Fruit fly (Drosophila melanogaster) whole organism, prepupa: ENCODE measurements around the gene CG7126.

Experiments used
- Blimp-1 ChIP-seq: fragments of 200-800 bp; sonication (Bioruptor generic); optimal IDR thresholded peaks from 3 replicates; lab custom pipeline; 2017; ENCODE audit warnings: missing biosample characterization, missing genetic modification characterization, mild to moderate bottlenecking, moderate library complexity, missing genetic modification reagents
- CG15336 ChIP-seq: fragments of 200-800 bp; sonication (Bioruptor generic); IDR thresholded peaks from 2 replicates; pipeline ENCODE4 v1.3.6; 2022; ENCODE audit warnings: missing biosample characterization, missing genetic modification characterization
- CG31627 ChIP-seq: fragments of 200-800 bp; sonication (Bioruptor generic); optimal IDR thresholded peaks from 3 replicates; lab custom pipeline; 2016; ENCODE audit warnings: missing biosample characterization, missing genetic modification characterization
- CG6276 ChIP-seq: fragments of 200-800 bp; sonication (Bioruptor generic); optimal IDR thresholded peaks from 2 replicates; lab custom pipeline; 2017; ENCODE audit warnings: missing biosample characterization, mild to moderate bottlenecking, missing genetic modification characterization
- cyc ChIP-seq: fragments of 200-800 bp; sonication (Bioruptor generic); optimal IDR thresholded peaks from 3 replicates; lab custom pipeline; 2016; ENCODE audit warnings: missing biosample characterization, missing genetic modification characterization
- dsx ChIP-seq: fragments of 200-800 bp; optimal IDR thresholded peaks from 3 replicates; lab custom pipeline; 2019; ENCODE audit warnings: missing biosample characterization, mild to moderate bottlenecking, missing genetic modification characterization, moderate library complexity; ENCODE audit not compliant: poor library complexity, severe bottlenecking
- esn ChIP-seq: fragments of 200-800 bp; sonication (Bioruptor generic); optimal IDR thresholded peaks from 2 replicates; lab custom pipeline; 2016; ENCODE audit warnings: missing biosample characterization, mild to moderate bottlenecking, missing genetic modification characterization, moderate library complexity
- spab ChIP-seq: fragments of 200-800 bp; sonication (Bioruptor generic); optimal IDR thresholded peaks from 2 replicates; lab custom pipeline; 2017; ENCODE audit warnings: missing biosample characterization, mild to moderate bottlenecking, missing genetic modification characterization, missing genetic modification reagents

DNA sequence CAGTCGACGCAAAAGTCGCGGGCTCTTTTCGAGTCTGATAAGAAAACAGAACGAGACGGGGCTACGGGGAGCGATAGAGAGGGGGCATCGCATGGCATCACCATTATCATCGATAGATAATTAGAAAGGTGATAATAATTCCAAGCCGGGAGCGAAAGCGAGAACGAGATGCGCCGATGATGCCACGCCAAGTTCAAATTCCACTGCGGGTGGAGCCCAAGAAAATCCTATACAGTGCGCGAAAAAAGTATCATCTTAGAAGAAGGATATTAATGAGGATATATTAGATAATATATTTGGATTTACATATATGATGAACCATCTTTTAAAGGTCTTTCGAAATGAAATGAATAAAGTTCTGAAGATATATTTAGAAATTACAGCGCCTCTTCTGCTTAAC, 10.1 kb upstream of the CG7126 start:
- peak; percentile 28 for TF ChIP-seq CG6276
- no peak for TF ChIP-seq cyc (GFP tag; lab: Kevin White, UChicago)
- no peak for TF ChIP-seq dsx (GFP tag; lab: Kevin White, UChicago)
- no peak for TF ChIP-seq spab (GFP tag; lab: Kevin White, UChicago)
- TF ChIP-seq esn (GFP tag; lab: Kevin White, UChicago), result no peak
- no peak for TF ChIP-seq CG31627 (GFP tag; lab: Kevin White, UChicago)
- TF ChIP-seq Blimp-1 (GFP tag; lab: Kevin White, UChicago), result no peak
- no peak for TF ChIP-seq CG15336 (GFP tag; lab: Robert Waterston, UW)
